Worm (Caenorhabditis elegans) whole organism, L1 larva: ENCODE data around the gene bbln-1.

ENCODE experiments used
- C16A3.4 ChIP-seq: fragments of 150-350 bp; optimal IDR thresholded peaks from 2 replicates; lab custom pipeline; 2014; ENCODE audit warnings: missing biosample characterization, missing genetic modification characterization
- C34B4.2 ChIP-seq: sonication (generic microtip); optimal IDR thresholded peaks from 2 replicates; lab custom pipeline; 2017; ENCODE audit warnings: mild to moderate bottlenecking, missing genetic modification characterization, missing compliant biosample characterization
- Y116A8C.19 ChIP-seq: sonication (generic microtip); optimal IDR thresholded peaks from 2 replicates; lab custom pipeline; 2016; ENCODE audit warnings: missing compliant biosample characterization, missing genetic modification characterization, borderline replicate concordance
- aha-1 ChIP-seq: fragments of 150-350 bp; optimal IDR thresholded peaks from 2 replicates; lab custom pipeline; 2014; ENCODE audit warnings: missing biosample characterization, missing genetic modification characterization
- alr-1 ChIP-seq: fragments of 200-800 bp; sonication (Bioruptor generic); optimal IDR thresholded peaks from 2 replicates; lab custom pipeline; 2018; ENCODE audit warnings: borderline replicate concordance, mild to moderate bottlenecking, missing genetic modification characterization, missing compliant biosample characterization
- aly-2 ChIP-seq: fragments of 150-350 bp; optimal IDR thresholded peaks from 2 replicates; lab custom pipeline; 2014; ENCODE audit warnings: missing biosample characterization, missing genetic modification characterization
- blmp-1 ChIP-seq: fragments of 150-350 bp; optimal IDR thresholded peaks from 2 replicates; lab custom pipeline; 2014; ENCODE audit warnings: missing biosample characterization, missing genetic modification characterization
- ceh-90 ChIP-seq: sonication (generic microtip); optimal IDR thresholded peaks from 2 replicates; lab custom pipeline; 2016; ENCODE audit warnings: missing genetic modification characterization, missing compliant biosample characterization
- efl-1 ChIP-seq, 4 experiments: fragments of 150-350 bp; optimal IDR thresholded peaks in 3 of 4; peaks in 1 of 4; 1 replicate in 1 of 4; 2 replicates in 3 of 4; lab custom pipeline; 2014; ENCODE audit warnings: missing biosample characterization in 2 of 4, missing genetic modification characterization in 2 of 4, missing genetic modification reagents in 2 of 4
- efl-3 ChIP-seq: fragments of 200-800 bp; sonication (Bioruptor generic); optimal IDR thresholded peaks from 2 replicates; lab custom pipeline; 2018; ENCODE audit warnings: mild to moderate bottlenecking, missing genetic modification characterization, missing compliant biosample characterization
- elt-3 ChIP-seq, 6 experiments: fragments of 150-350 bp in 1 of 6; sonication (generic microtip); optimal IDR thresholded peaks; 2 replicates each; lab custom pipeline; 2017 to 2018; ENCODE audit warnings: missing biosample characterization in 6 of 6, missing genetic modification characterization in 6 of 6, inconsistent platforms in 1 of 6
- fkh-10 ChIP-seq: sonication (generic microtip); optimal IDR thresholded peaks from 2 replicates; lab custom pipeline; 2017; ENCODE audit warnings: missing biosample characterization, missing genetic modification reagents, missing genetic modification characterization
- fkh-4 ChIP-seq: sonication (generic microtip); optimal IDR thresholded peaks from 2 replicates; lab custom pipeline; 2016; ENCODE audit warnings: missing compliant biosample characterization, missing genetic modification characterization, borderline replicate concordance
- fos-1 ChIP-seq: fragments of 150-350 bp; optimal IDR thresholded peaks from 2 replicates; lab custom pipeline; 2014; ENCODE audit warnings: missing biosample characterization, missing genetic modification characterization
- hpl-2 ChIP-seq: fragments of 150-350 bp; optimal IDR thresholded peaks from 2 replicates; lab custom pipeline; 2014; ENCODE audit warnings: missing biosample characterization, missing genetic modification reagents, missing genetic modification characterization
- irx-1 ChIP-seq: sonication (generic microtip); optimal IDR thresholded peaks from 2 replicates; lab custom pipeline; 2016; ENCODE audit warnings: missing genetic modification characterization, missing compliant biosample characterization
- jun-1 ChIP-seq: fragments of 150-350 bp; optimal IDR thresholded peaks from 2 replicates; lab custom pipeline; 2014; ENCODE audit warnings: missing biosample characterization, missing genetic modification reagents, missing genetic modification characterization
- lsy-2 ChIP-seq, 2 experiments: fragments of 150-350 bp; optimal IDR thresholded peaks; 2 replicates each; lab custom pipeline; 2014; ENCODE audit warnings: missing biosample characterization in 2 of 2, missing genetic modification characterization in 2 of 2
- mab-9 ChIP-seq: fragments of 200-800 bp; sonication (Bioruptor generic); IDR thresholded peaks from 2 replicates; pipeline ENCODE4 v1.3.6; 2022; ENCODE audit warnings: missing genetic modification reagents, missing genetic modification characterization, missing compliant biosample characterization
- mdl-1 ChIP-seq, 2 experiments: fragments of 150-350 bp; optimal IDR thresholded peaks; 2 replicates each; lab custom pipeline; 2014 to 2017; ENCODE audit warnings: missing biosample characterization in 2 of 2, missing genetic modification characterization in 2 of 2, inconsistent platforms in 1 of 2
- mef-2 ChIP-seq: fragments of 150-350 bp; optimal IDR thresholded peaks from 2 replicates; lab custom pipeline; 2014; ENCODE audit warnings: missing biosample characterization, missing genetic modification characterization
- nhr-11 ChIP-seq: fragments of 150-350 bp; optimal IDR thresholded peaks from 2 replicates; lab custom pipeline; 2014; ENCODE audit warnings: missing biosample characterization, missing genetic modification characterization
- nhr-12 ChIP-seq: sonication (generic microtip); optimal IDR thresholded peaks from 2 replicates; lab custom pipeline; 2017; ENCODE audit warnings: missing biosample characterization, missing genetic modification characterization
- nhr-20 ChIP-seq: sonication (generic microtip); optimal IDR thresholded peaks from 2 replicates; lab custom pipeline; 2016; ENCODE audit warnings: mild to moderate bottlenecking, missing genetic modification characterization, missing compliant biosample characterization
- nhr-237 ChIP-seq: fragments of 150-350 bp; optimal IDR thresholded peaks from 2 replicates; lab custom pipeline; 2014; ENCODE audit warnings: missing biosample characterization, missing genetic modification characterization
- nhr-47 ChIP-seq: sonication (generic microtip); optimal IDR thresholded peaks from 2 replicates; lab custom pipeline; 2016; ENCODE audit warnings: mild to moderate bottlenecking, missing genetic modification characterization, moderate library complexity, missing compliant biosample characterization
- nhr-76 ChIP-seq: sonication (generic microtip); optimal IDR thresholded peaks from 2 replicates; lab custom pipeline; 2017; ENCODE audit warnings: missing biosample characterization, missing genetic modification characterization
- nhr-84 ChIP-seq: sonication (generic microtip); optimal IDR thresholded peaks from 2 replicates; lab custom pipeline; 2017; ENCODE audit warnings: missing biosample characterization, missing genetic modification characterization
- nhr-85 ChIP-seq: sonication (generic microtip); peaks from one replicate; lab custom pipeline; 2016; ENCODE audit warnings: missing genetic modification characterization, inconsistent platforms, missing compliant biosample characterization
- nhr-90 ChIP-seq: sonication (generic microtip); optimal IDR thresholded peaks from 2 replicates; lab custom pipeline; 2016; ENCODE audit warnings: mild to moderate bottlenecking, missing genetic modification characterization, missing compliant biosample characterization; ENCODE audit not compliant: poor library complexity
- pag-3 ChIP-seq: sonication (generic microtip); optimal IDR thresholded peaks from 2 replicates; lab custom pipeline; 2017; ENCODE audit warnings: missing genetic modification characterization, mild to moderate bottlenecking, missing compliant biosample characterization, antibody characterized with exemption, borderline replicate concordance; ENCODE audit not compliant: insufficient read depth
- pax-3 ChIP-seq: fragments of 200-800 bp; sonication (Bioruptor generic); optimal IDR thresholded peaks from 2 replicates; lab custom pipeline; 2018; ENCODE audit warnings: mild to moderate bottlenecking, missing genetic modification characterization, moderate library complexity, missing compliant biosample characterization
- pqm-1 ChIP-seq: sonication (generic microtip); optimal IDR thresholded peaks from 3 replicates; lab custom pipeline; 2017; ENCODE audit warnings: missing biosample characterization, missing genetic modification characterization
- skn-1 ChIP-seq: fragments of 150-350 bp; optimal IDR thresholded peaks from 2 replicates; lab custom pipeline; 2014; ENCODE audit warnings: missing biosample characterization, missing genetic modification characterization
- snu-23 ChIP-seq: sonication (generic microtip); optimal IDR thresholded peaks from 2 replicates; lab custom pipeline; 2016; ENCODE audit warnings: missing genetic modification characterization, missing compliant biosample characterization
- sptf-1 ChIP-seq: fragments of 150-350 bp; optimal IDR thresholded peaks from 2 replicates; lab custom pipeline; 2014; ENCODE audit warnings: missing biosample characterization, missing genetic modification characterization
- tbx-2 ChIP-seq: sonication (generic microtip); optimal IDR thresholded peaks from 2 replicates; lab custom pipeline; 2016; ENCODE audit warnings: missing genetic modification characterization, missing compliant biosample characterization
- tlp-1 ChIP-seq: fragments of 150-350 bp; optimal IDR thresholded peaks from 2 replicates; lab custom pipeline; 2014; ENCODE audit warnings: missing biosample characterization, missing genetic modification characterization
- unc-30 ChIP-seq: sonication (generic microtip); optimal IDR thresholded peaks from 2 replicates; lab custom pipeline; 2017; ENCODE audit warnings: missing biosample characterization, missing genetic modification characterization
- unc-62 ChIP-seq: fragments of 150-350 bp; optimal IDR thresholded peaks from 2 replicates; lab custom pipeline; 2014; ENCODE audit warnings: missing biosample characterization, missing genetic modification reagents, missing genetic modification characterization
- unc-86 ChIP-seq: sonication (generic microtip); optimal IDR thresholded peaks from 2 replicates; lab custom pipeline; 2016; ENCODE audit warnings: missing genetic modification characterization, missing compliant biosample characterization
- unc-98 ChIP-seq: fragments of 200-800 bp; sonication (Bioruptor generic); IDR thresholded peaks from 2 replicates; pipeline ENCODE4 v1.3.6; 2022; ENCODE audit warnings: missing genetic modification characterization, missing compliant biosample characterization
- vab-15 ChIP-seq: sonication (generic microtip); optimal IDR thresholded peaks from 2 replicates; lab custom pipeline; 2017; ENCODE audit warnings: missing genotype, mild to moderate bottlenecking, missing genetic modification characterization, missing compliant biosample characterization
- xbp-1 ChIP-seq: sonication (generic microtip); optimal IDR thresholded peaks from 2 replicates; lab custom pipeline; 2016; ENCODE audit warnings: missing genetic modification characterization, missing compliant biosample characterization
- zag-1 ChIP-seq: fragments of 150-350 bp; optimal IDR thresholded peaks from 2 replicates; lab custom pipeline; 2014; ENCODE audit warnings: missing biosample characterization, missing genetic modification characterization
- zip-4 ChIP-seq: fragments of 200-800 bp; sonication (Bioruptor generic); optimal IDR thresholded peaks from 2 replicates; lab custom pipeline; 2018; ENCODE audit warnings: mild to moderate bottlenecking, missing genetic modification characterization, moderate library complexity, missing compliant biosample characterization
- ztf-4 ChIP-seq: fragments of 150-350 bp; optimal IDR thresholded peaks from 2 replicates; lab custom pipeline; 2014; ENCODE audit warnings: missing biosample characterization, missing genetic modification characterization

bbln-1 gene

ce11 chrX:3116033-3116876 is 36.0 kb downstream of the bbln-1 start, which contains the start of gene mai-1 (continued):
- TF ChIP-seq ceh-90 (tag; lab: Kevin White, UChicago) (no peak), zip-4 (no peak), nhr-90 (tag; lab: Kevin White, UChicago) (peak; percentile 15), unc-98 (GFP tag; lab: Robert Waterston, UW) (no peak), nhr-85 (tag; lab: Kevin White, UChicago) (peak; percentile 31), nhr-11 (no peak), unc-86 (tag; lab: Kevin White, UChicago) (peak; percentile 38), nhr-84 (tag; lab: Kevin White, UChicago) (no peak), vab-15 (tag; lab: Kevin White, UChicago) (no peak), jun-1 (tag; lab: Kevin White, UChicago) (no peak), pax-3 (no peak), zag-1 (tag; lab: Kevin White, UChicago) (no peak), Y116A8C.19 (tag; lab: Kevin White, UChicago) (no peak), irx-1 (no peak), mab-9 (GFP tag; lab: Robert Waterston, UW) (peak; percentile 57; the same call in 1 of the 2 replicates), nhr-237 (tag; lab: Kevin White, UChicago) (no peak), alr-1 (tag; lab: Kevin White, UChicago) (no peak), tbx-2 (peak; percentile 54), snu-23 (GFP tag; lab: Kevin White, UChicago) (peak; percentile 57), C34B4.2 (tag; lab: Kevin White, UChicago) (no peak), pag-3 (tag; lab: Kevin White, UChicago) (peak; percentile 94), unc-62 (GFP tag; lab: Kevin White, UChicago) (no peak), skn-1 (tag; lab: Kevin White, UChicago) (no peak), fos-1 (tag; lab: Kevin White, UChicago) (no peak), xbp-1 (tag; lab: Kevin White, UChicago) (peak; percentile 42), hpl-2 (GFP tag; lab: Kevin White, UChicago) (no peak), lsy-2 (tag; optimal IDR thresholded peaks at IDR 0.05; lab: Kevin White, UChicago) (peak in 1 of 2 experiments; percentile 12), ztf-4 (tag; lab: Kevin White, UChicago) (peak; percentile 50), nhr-12 (no peak), C16A3.4 (no peak), pqm-1 (no peak), efl-3 (GFP tag; lab: Kevin White, UChicago) (no peak), fkh-10 (GFP tag; lab: Kevin White, UChicago) (peak; percentile 60)

- peak in 1 of 2 experiments; percentile 4 for TF ChIP-seq efl-1 (optimal IDR thresholded peaks at IDR 0.05; lab: Kevin White, UChicago)
- peak in 1 of 2 experiments; percentile 66 for TF ChIP-seq efl-1 (GFP tag; optimal IDR thresholded peaks at IDR 0.05 in 1 of 2; lab: Kevin White, UChicago)
- peak in 1 of 2 experiments; percentile 55 for TF ChIP-seq mdl-1 (tag; optimal IDR thresholded peaks at IDR 0.05; lab: Kevin White, UChicago)
- TF ChIP-seq unc-30 (tag; lab: Kevin White, UChicago), result no peak
- no peak for TF ChIP-seq nhr-237 (tag; lab: Kevin White, UChicago)
- TF ChIP-seq alr-1 (tag; lab: Kevin White, UChicago), result no peak
- no peak for TF ChIP-seq fkh-4 (tag; lab: Kevin White, UChicago)
- TF ChIP-seq aly-2 (tag; lab: Kevin White, UChicago), result peak; percentile 46
- no peak for TF ChIP-seq aha-1
- no peak for TF ChIP-seq sptf-1
- peak; percentile 72 for TF ChIP-seq nhr-20 (tag; lab: Kevin White, UChicago)
- peak; percentile 47 for TF ChIP-seq nhr-47
- no peak for TF ChIP-seq nhr-84 (tag; lab: Kevin White, UChicago)
- peak; percentile 72 for TF ChIP-seq nhr-90 (tag; lab: Kevin White, UChicago)
- no peak for TF ChIP-seq pag-3 (tag; lab: Kevin White, UChicago)
- TF ChIP-seq blmp-1 (tag; lab: Kevin White, UChicago), result no peak
- TF ChIP-seq nhr-76 (tag; lab: Kevin White, UChicago), result no peak
- TF ChIP-seq mef-2 (tag; lab: Kevin White, UChicago), result no peak
- no peak for TF ChIP-seq C34B4.2 (tag; lab: Kevin White, UChicago)
- TF ChIP-seq pax-3, result peak; percentile 27
- TF ChIP-seq unc-62 (GFP tag; lab: Kevin White, UChicago), result no peak
- peak; percentile 3 for TF ChIP-seq fos-1 (tag; lab: Kevin White, UChicago)
- peak in 5 of 6 experiments; percentile 59 to 88 (median 74) for TF ChIP-seq elt-3 (tag; optimal IDR thresholded peaks at IDR 0.05; lab: Kevin White, UChicago)
- TF ChIP-seq tlp-1 (tag; lab: Kevin White, UChicago), result no peak
These were observed 36.9 kb downstream of the bbln-1 start for ce11 chrX:3115134-3116032.
